Worm (Caenorhabditis elegans) whole organism, young adult: ENCODE results near the gene Y48A6B.14.

Experiments
- F23B12.7 ChIP-seq: sonication (generic microtip); optimal IDR thresholded peaks from 2 replicates; lab custom pipeline; 2017; ENCODE audit warnings: missing genetic modification characterization, mild to moderate bottlenecking, missing compliant biosample characterization, antibody characterized with exemption, moderate library complexity; ENCODE audit not compliant: insufficient read depth
- F52B5.7 ChIP-seq: sonication (generic microtip); optimal IDR thresholded peaks from 2 replicates; lab custom pipeline; 2016; ENCODE audit warnings: mild to moderate bottlenecking, missing genetic modification characterization, missing compliant biosample characterization
- T26A5.8 ChIP-seq: sonication (generic microtip); optimal IDR thresholded peaks from 2 replicates; lab custom pipeline; 2016; ENCODE audit warnings: missing genetic modification characterization, missing compliant biosample characterization
- Y79H2A.3 ChIP-seq: fragments of 200-800 bp; sonication (Bioruptor generic); conservative IDR thresholded peaks from 2 replicates; pipeline ENCODE4 v1.3.6; 2022; ENCODE audit warnings: missing genetic modification reagents, missing genetic modification characterization, missing compliant biosample characterization
- akir-1 ChIP-seq: fragments of 200-800 bp; sonication (Bioruptor generic); optimal IDR thresholded peaks from 2 replicates; lab custom pipeline; 2018; ENCODE audit warnings: mild to moderate bottlenecking, missing genetic modification characterization, moderate library complexity, missing compliant biosample characterization
- aptf-2 ChIP-seq: fragments of 200-800 bp; sonication (Bioruptor generic); conservative IDR thresholded peaks from 2 replicates; pipeline ENCODE4 v1.3.6; 2022; ENCODE audit warnings: missing genetic modification reagents, missing genetic modification characterization, missing compliant biosample characterization
- attf-3 ChIP-seq: fragments of 200-800 bp; sonication (Bioruptor generic); conservative IDR thresholded peaks from 2 replicates; pipeline ENCODE4 v1.3.6; 2022; ENCODE audit warnings: missing genetic modification reagents, missing genetic modification characterization, missing compliant biosample characterization
- bed-2 ChIP-seq: fragments of 200-800 bp; sonication (Bioruptor generic); IDR thresholded peaks from 2 replicates; pipeline ENCODE4 v1.3.6; 2022; ENCODE audit warnings: missing genetic modification reagents, missing genetic modification characterization, missing compliant biosample characterization
- cebp-2 ChIP-seq: fragments of 200-800 bp; sonication (Bioruptor generic); IDR thresholded peaks from 2 replicates; pipeline ENCODE4 v1.3.6; 2022; ENCODE audit warnings: missing genetic modification characterization, missing compliant biosample characterization
- ceh-100 ChIP-seq: fragments of 200-800 bp; sonication (Bioruptor generic); IDR thresholded peaks from 2 replicates; pipeline ENCODE4 v1.3.6; 2022; ENCODE audit warnings: missing genetic modification reagents, missing genetic modification characterization, missing compliant biosample characterization
- ceh-27 ChIP-seq: fragments of 200-800 bp; sonication (Bioruptor generic); optimal IDR thresholded peaks from 2 replicates; lab custom pipeline; 2018; ENCODE audit warnings: mild to moderate bottlenecking, missing genetic modification characterization, moderate library complexity, missing compliant biosample characterization
- ceh-40 ChIP-seq: fragments of 200-800 bp; sonication (Bioruptor generic); IDR thresholded peaks from 2 replicates; pipeline ENCODE4 v1.3.6; 2022; ENCODE audit warnings: missing genetic modification characterization, missing compliant biosample characterization
- egl-18 ChIP-seq: fragments of 200-800 bp; sonication (Bioruptor generic); IDR thresholded peaks from 2 replicates; pipeline ENCODE4 v1.3.6; 2022; ENCODE audit warnings: missing genetic modification reagents, missing genetic modification characterization, missing compliant biosample characterization
- egrh-3 ChIP-seq: fragments of 200-800 bp; sonication (Bioruptor generic); IDR thresholded peaks from 2 replicates; pipeline ENCODE4 v1.3.6; 2022; ENCODE audit warnings: missing genetic modification reagents, missing genetic modification characterization, missing compliant biosample characterization
- him-1 ChIP-seq: sonication (generic microtip); optimal IDR thresholded peaks from 2 replicates; lab custom pipeline; 2016; ENCODE audit warnings: missing genotype, missing genetic modification reagents, missing genetic modification characterization, missing compliant biosample characterization
- hsf-1 ChIP-seq: fragments of 200-800 bp; sonication (Bioruptor generic); IDR thresholded peaks from 2 replicates; pipeline ENCODE4 v1.3.6; 2022; ENCODE audit warnings: missing genetic modification reagents, missing genetic modification characterization, missing compliant biosample characterization
- lag-1 ChIP-seq: fragments of 200-800 bp; sonication (Bioruptor generic); IDR thresholded peaks from 2 replicates; pipeline ENCODE4 v1.3.6; 2022; ENCODE audit warnings: missing genetic modification reagents, missing genetic modification characterization, missing compliant biosample characterization
- let-526 ChIP-seq: fragments of 200-800 bp; sonication (Bioruptor generic); IDR thresholded peaks from 2 replicates; pipeline ENCODE4 v1.3.6; 2022; ENCODE audit warnings: missing genetic modification reagents, missing genetic modification characterization, missing compliant biosample characterization
- lin-40 ChIP-seq: sonication (generic microtip); optimal IDR thresholded peaks from 2 replicates; lab custom pipeline; 2016; ENCODE audit warnings: missing genetic modification characterization, mild to moderate bottlenecking, missing compliant biosample characterization, missing genotype, missing genetic modification reagents
- lin-54 ChIP-seq: fragments of 200-800 bp; sonication (Bioruptor generic); optimal IDR thresholded peaks from 2 replicates; lab custom pipeline; 2018; ENCODE audit warnings: mild to moderate bottlenecking, missing genetic modification characterization, missing compliant biosample characterization
- lsl-1 ChIP-seq: fragments of 200-800 bp; sonication (Bioruptor generic); optimal IDR thresholded peaks from 2 replicates; lab custom pipeline; 2018; ENCODE audit warnings: mild to moderate bottlenecking, missing genetic modification characterization, moderate library complexity, missing compliant biosample characterization
- madf-8 ChIP-seq: fragments of 200-800 bp; sonication (Bioruptor generic); conservative IDR thresholded peaks from 2 replicates; pipeline ENCODE4 v1.3.6; 2022; ENCODE audit warnings: missing genetic modification reagents, missing genetic modification characterization, missing compliant biosample characterization
- mel-28 ChIP-seq: sonication (generic microtip); optimal IDR thresholded peaks from 2 replicates; lab custom pipeline; 2016; ENCODE audit warnings: borderline replicate concordance, mild to moderate bottlenecking, missing genetic modification characterization, missing compliant biosample characterization
- mxl-1 ChIP-seq: sonication (generic microtip); optimal IDR thresholded peaks from 2 replicates; lab custom pipeline; 2016; ENCODE audit warnings: missing genetic modification characterization, missing compliant biosample characterization
- nfya-2 ChIP-seq: fragments of 200-800 bp; sonication (Bioruptor generic); IDR thresholded peaks from 2 replicates; pipeline ENCODE4 v1.3.6; 2022; ENCODE audit warnings: missing genetic modification reagents, missing genetic modification characterization, missing compliant biosample characterization
- nfyb-1 ChIP-seq: fragments of 200-800 bp; sonication (Bioruptor generic); IDR thresholded peaks from 2 replicates; pipeline ENCODE4 v1.3.6; 2022; ENCODE audit warnings: missing genetic modification reagents, missing genetic modification characterization, missing compliant biosample characterization
- nhr-27 ChIP-seq: fragments of 200-800 bp; sonication (Bioruptor generic); optimal IDR thresholded peaks from 2 replicates; lab custom pipeline; 2018; ENCODE audit warnings: mild to moderate bottlenecking, missing genetic modification characterization, moderate library complexity, missing compliant biosample characterization
- pbrm-1 ChIP-seq: fragments of 200-800 bp; sonication (Bioruptor generic); IDR thresholded peaks from 2 replicates; pipeline ENCODE4 v1.3.6; 2022; ENCODE audit warnings: missing genetic modification reagents, missing genetic modification characterization, missing compliant biosample characterization
- snpc-1.3 ChIP-seq: sonication (generic microtip); optimal IDR thresholded peaks from 2 replicates; lab custom pipeline; 2017; ENCODE audit warnings: missing genetic modification characterization, mild to moderate bottlenecking, missing compliant biosample characterization, antibody characterized with exemption, moderate library complexity, missing genotype, missing genetic modification reagents; ENCODE audit not compliant: insufficient read depth
- xnd-1 ChIP-seq: sonication (generic microtip); optimal IDR thresholded peaks from 2 replicates; lab custom pipeline; 2016; ENCODE audit warnings: missing genotype, missing genetic modification reagents, missing genetic modification characterization, missing compliant biosample characterization
- ztf-25 ChIP-seq: fragments of 200-800 bp; sonication (Bioruptor generic); IDR thresholded peaks from 2 replicates; pipeline ENCODE4 v1.3.6; 2022; ENCODE audit warnings: missing genetic modification reagents, missing genetic modification characterization, missing compliant biosample characterization

Gene Y48A6B.14

ce11 chrIII:11076743-11077142 is 45.3 kb downstream of the Y48A6B.14 start:
- TF ChIP-seq mxl-1 (tag; lab: Kevin White, UChicago) (no peak), him-1 (no peak), lin-40 (tag; lab: Kevin White, UChicago) (no peak), hsf-1 (GFP tag; lab: Robert Waterston, UW) (no peak), F52B5.7 (tag; lab: Kevin White, UChicago) (no peak), ztf-25 (no peak), pbrm-1 (GFP tag; lab: Robert Waterston, UW) (no peak), ceh-100 (GFP tag; lab: Robert Waterston, UW) (no peak), nfya-2 (GFP tag; lab: Robert Waterston, UW) (no peak), akir-1 (GFP tag; lab: Kevin White, UChicago) (no peak), aptf-2 (GFP tag; lab: Robert Waterston, UW) (no peak), nfyb-1 (no peak)

ce11 chrIII:11077404-11077803 is 46.0 kb downstream of the Y48A6B.14 start, which contains the start of gene str-246:
Gene str-246 (plus strand): TSS chrIII:11077704.
- TF ChIP-seq cebp-2 (GFP tag; lab: Robert Waterston, UW): no peak
- no peak for TF ChIP-seq F23B12.7 (tag; lab: Kevin White, UChicago)
- no peak for TF ChIP-seq madf-8 (GFP tag; lab: Robert Waterston, UW)
- no peak for TF ChIP-seq snpc-1.3 (tag; lab: Kevin White, UChicago)
- no peak for TF ChIP-seq Y79H2A.3
- no peak for TF ChIP-seq mel-28 (tag; lab: Kevin White, UChicago)
- TF ChIP-seq bed-2 (GFP tag; lab: Robert Waterston, UW): no peak
- no peak for TF ChIP-seq lin-54 (GFP tag; lab: Kevin White, UChicago)
- TF ChIP-seq T26A5.8 (tag; lab: Kevin White, UChicago): no peak
- no peak for TF ChIP-seq lag-1 (GFP tag; lab: Robert Waterston, UW)
- TF ChIP-seq let-526 (GFP tag; lab: Robert Waterston, UW): no peak
- no peak for TF ChIP-seq egl-18
- no peak for TF ChIP-seq F52B5.7 (tag; lab: Kevin White, UChicago)
- no peak for TF ChIP-seq egrh-3 (GFP tag; lab: Robert Waterston, UW)

- no peak for TF ChIP-seq xnd-1 (tag; lab: Kevin White, UChicago)
- TF ChIP-seq ceh-27 (GFP tag; lab: Kevin White, UChicago): no peak
- TF ChIP-seq nhr-27 (tag; lab: Kevin White, UChicago): no peak
- TF ChIP-seq attf-3: no peak
- TF ChIP-seq lsl-1: no peak
- TF ChIP-seq ceh-40 (GFP tag; lab: Robert Waterston, UW): no peak
- TF ChIP-seq, all 124 proteins: peak for 0
Observed at ce11 chrIII:11079445-11079844, 48.0 kb downstream of the Y48A6B.14 start, which contains the start of gene W09D6.4. Gene W09D6.4 (plus strand): TSS chrIII:11079745.
